Worm (Caenorhabditis elegans) whole organism, L1 larva: ENCODE results near the gene fbxa-214.

Experiments used
- C04F5.9 ChIP-seq: sonication (generic microtip); optimal IDR thresholded peaks from 2 replicates; lab custom pipeline; 2016; ENCODE audit warnings: missing genetic modification characterization, missing compliant biosample characterization
- C34B4.2 ChIP-seq: sonication (generic microtip); optimal IDR thresholded peaks from 2 replicates; lab custom pipeline; 2017; ENCODE audit warnings: mild to moderate bottlenecking, missing genetic modification characterization, missing compliant biosample characterization
- F16B12.6 ChIP-seq: fragments of 150-350 bp; optimal IDR thresholded peaks from 2 replicates; lab custom pipeline; 2014; ENCODE audit warnings: missing biosample characterization, missing genetic modification characterization
- Y116A8C.19 ChIP-seq: sonication (generic microtip); optimal IDR thresholded peaks from 2 replicates; lab custom pipeline; 2016; ENCODE audit warnings: missing compliant biosample characterization, missing genetic modification characterization, borderline replicate concordance
- alr-1 ChIP-seq: fragments of 200-800 bp; sonication (Bioruptor generic); optimal IDR thresholded peaks from 2 replicates; lab custom pipeline; 2018; ENCODE audit warnings: borderline replicate concordance, mild to moderate bottlenecking, missing genetic modification characterization, missing compliant biosample characterization
- ama-1 ChIP-seq: fragments of 150-350 bp; optimal IDR thresholded peaks from 2 replicates; lab custom pipeline; 2014
- blmp-1 ChIP-seq: fragments of 150-350 bp; optimal IDR thresholded peaks from 2 replicates; lab custom pipeline; 2014; ENCODE audit warnings: missing biosample characterization, missing genetic modification characterization
- ceh-8 ChIP-seq: fragments of 200-800 bp; sonication (Bioruptor generic); optimal IDR thresholded peaks from 2 replicates; lab custom pipeline; 2018; ENCODE audit warnings: mild to moderate bottlenecking, missing genetic modification characterization, moderate library complexity, missing compliant biosample characterization
- ceh-88 ChIP-seq: fragments of 200-800 bp; sonication (Bioruptor generic); IDR thresholded peaks from 2 replicates; pipeline ENCODE4 v1.3.6; 2022; ENCODE audit warnings: missing genetic modification characterization, missing compliant biosample characterization
- ces-1 ChIP-seq: fragments of 150-350 bp; optimal IDR thresholded peaks from 2 replicates; lab custom pipeline; 2014; ENCODE audit warnings: missing biosample characterization, missing genetic modification reagents, missing genetic modification characterization
- dpl-1 ChIP-seq, 3 experiments: fragments of 150-350 bp in 2 of 3; sonication (generic microtip) in 1 of 3; optimal IDR thresholded peaks; 2 replicates each; lab custom pipeline; 2014 to 2017; ENCODE audit warnings: missing biosample characterization in 3 of 3, missing genetic modification characterization in 3 of 3, missing genetic modification reagents in 3 of 3
- dsc-1 ChIP-seq: sonication (generic microtip); optimal IDR thresholded peaks from 2 replicates; lab custom pipeline; 2016; ENCODE audit warnings: mild to moderate bottlenecking, missing genetic modification characterization, missing compliant biosample characterization
- efl-1 ChIP-seq, 4 experiments: fragments of 150-350 bp; optimal IDR thresholded peaks in 3 of 4; peaks in 1 of 4; 1 replicate in 1 of 4; 2 replicates in 3 of 4; lab custom pipeline; 2014; ENCODE audit warnings: missing biosample characterization in 2 of 4, missing genetic modification characterization in 2 of 4, missing genetic modification reagents in 2 of 4
- efl-3 ChIP-seq: fragments of 200-800 bp; sonication (Bioruptor generic); optimal IDR thresholded peaks from 2 replicates; lab custom pipeline; 2018; ENCODE audit warnings: mild to moderate bottlenecking, missing genetic modification characterization, missing compliant biosample characterization
- egl-13 ChIP-seq: sonication (generic microtip); optimal IDR thresholded peaks from 2 replicates; lab custom pipeline; 2016; ENCODE audit warnings: missing genotype, missing genetic modification reagents, missing genetic modification characterization, missing compliant biosample characterization
- egl-27 ChIP-seq, 2 experiments: fragments of 150-350 bp in 1 of 2; sonication (generic microtip); optimal IDR thresholded peaks; 3 replicates each; lab custom pipeline; 2017 to 2018; ENCODE audit warnings: missing biosample characterization in 2 of 2, missing genetic modification characterization in 2 of 2, missing genetic modification reagents in 2 of 2
- ets-5 ChIP-seq: fragments of 200-800 bp; sonication (Bioruptor generic); IDR thresholded peaks from 2 replicates; pipeline ENCODE4 v1.3.6; 2022; ENCODE audit warnings: missing genetic modification characterization, missing compliant biosample characterization
- fkh-10 ChIP-seq: sonication (generic microtip); optimal IDR thresholded peaks from 2 replicates; lab custom pipeline; 2017; ENCODE audit warnings: missing biosample characterization, missing genetic modification reagents, missing genetic modification characterization
- fkh-4 ChIP-seq: sonication (generic microtip); optimal IDR thresholded peaks from 2 replicates; lab custom pipeline; 2016; ENCODE audit warnings: missing compliant biosample characterization, missing genetic modification characterization, borderline replicate concordance
- fkh-8 ChIP-seq: sonication (generic microtip); optimal IDR thresholded peaks from 2 replicates; lab custom pipeline; 2016; ENCODE audit warnings: mild to moderate bottlenecking, missing genetic modification characterization, missing compliant biosample characterization
- fos-1 ChIP-seq: fragments of 150-350 bp; optimal IDR thresholded peaks from 2 replicates; lab custom pipeline; 2014; ENCODE audit warnings: missing biosample characterization, missing genetic modification characterization
- hlh-17 ChIP-seq: fragments of 200-800 bp; sonication (Bioruptor generic); optimal IDR thresholded peaks from 2 replicates; lab custom pipeline; 2018; ENCODE audit warnings: missing genetic modification characterization, mild to moderate bottlenecking, missing compliant biosample characterization, moderate library complexity, borderline replicate concordance
- hlh-4 ChIP-seq: sonication (generic microtip); optimal IDR thresholded peaks from 2 replicates; lab custom pipeline; 2016; ENCODE audit warnings: mild to moderate bottlenecking, missing genetic modification characterization, missing compliant biosample characterization
- irx-1 ChIP-seq: sonication (generic microtip); optimal IDR thresholded peaks from 2 replicates; lab custom pipeline; 2016; ENCODE audit warnings: missing genetic modification characterization, missing compliant biosample characterization
- isw-1 ChIP-seq: fragments of 200-800 bp; sonication (Bioruptor generic); IDR thresholded peaks from 2 replicates; pipeline ENCODE4 v1.3.6; 2022; ENCODE audit warnings: missing genetic modification characterization, missing compliant biosample characterization
- lin-13 ChIP-seq: fragments of 150-350 bp; optimal IDR thresholded peaks from 2 replicates; lab custom pipeline; 2014; ENCODE audit warnings: missing biosample characterization, missing genetic modification reagents, missing genetic modification characterization
- lin-14 ChIP-seq: fragments of 200-800 bp; sonication (Bioruptor generic); optimal IDR thresholded peaks from 2 replicates; lab custom pipeline; 2018; ENCODE audit warnings: mild to moderate bottlenecking, missing genetic modification characterization, moderate library complexity, missing compliant biosample characterization
- lin-15B ChIP-seq: fragments of 150-350 bp; sonication (generic microtip); optimal IDR thresholded peaks from 3 replicates; lab custom pipeline; 2014; ENCODE audit warnings: missing biosample characterization, missing genetic modification characterization
- lin-35 ChIP-seq, 2 experiments: fragments of 150-350 bp; optimal IDR thresholded peaks; 2 replicates each; lab custom pipeline; 2014; ENCODE audit warnings: missing biosample characterization in 2 of 2, missing genetic modification characterization in 2 of 2, missing genetic modification reagents in 2 of 2
- lir-3 ChIP-seq: sonication (generic microtip); optimal IDR thresholded peaks from 2 replicates; lab custom pipeline; 2016; ENCODE audit warnings: mild to moderate bottlenecking, missing genetic modification characterization, moderate library complexity, missing compliant biosample characterization; ENCODE audit not compliant: poor library complexity
- lsy-2 ChIP-seq, 2 experiments: fragments of 150-350 bp; optimal IDR thresholded peaks; 2 replicates each; lab custom pipeline; 2014; ENCODE audit warnings: missing biosample characterization in 2 of 2, missing genetic modification characterization in 2 of 2
- mab-9 ChIP-seq: fragments of 200-800 bp; sonication (Bioruptor generic); IDR thresholded peaks from 2 replicates; pipeline ENCODE4 v1.3.6; 2022; ENCODE audit warnings: missing genetic modification reagents, missing genetic modification characterization, missing compliant biosample characterization
- mef-2 ChIP-seq: fragments of 150-350 bp; optimal IDR thresholded peaks from 2 replicates; lab custom pipeline; 2014; ENCODE audit warnings: missing biosample characterization, missing genetic modification characterization
- mep-1 ChIP-seq: fragments of 150-350 bp; optimal IDR thresholded peaks from 2 replicates; lab custom pipeline; 2014; ENCODE audit warnings: missing biosample characterization, missing genetic modification characterization
- nhr-11 ChIP-seq: fragments of 150-350 bp; optimal IDR thresholded peaks from 2 replicates; lab custom pipeline; 2014; ENCODE audit warnings: missing biosample characterization, missing genetic modification characterization
- nhr-12 ChIP-seq: sonication (generic microtip); optimal IDR thresholded peaks from 2 replicates; lab custom pipeline; 2017; ENCODE audit warnings: missing biosample characterization, missing genetic modification characterization
- nhr-237 ChIP-seq: fragments of 150-350 bp; optimal IDR thresholded peaks from 2 replicates; lab custom pipeline; 2014; ENCODE audit warnings: missing biosample characterization, missing genetic modification characterization
- nhr-28 ChIP-seq: fragments of 150-350 bp; optimal IDR thresholded peaks from 2 replicates; lab custom pipeline; 2014; ENCODE audit warnings: missing biosample characterization, missing genetic modification characterization
- nhr-71 ChIP-seq: sonication (generic microtip); optimal IDR thresholded peaks from 2 replicates; lab custom pipeline; 2016; ENCODE audit warnings: mild to moderate bottlenecking, missing genetic modification characterization, moderate library complexity, missing compliant biosample characterization
- nhr-76 ChIP-seq: sonication (generic microtip); optimal IDR thresholded peaks from 2 replicates; lab custom pipeline; 2017; ENCODE audit warnings: missing biosample characterization, missing genetic modification characterization
- nhr-85 ChIP-seq: sonication (generic microtip); peaks from one replicate; lab custom pipeline; 2016; ENCODE audit warnings: missing genetic modification characterization, inconsistent platforms, missing compliant biosample characterization
- nhr-90 ChIP-seq: sonication (generic microtip); optimal IDR thresholded peaks from 2 replicates; lab custom pipeline; 2016; ENCODE audit warnings: mild to moderate bottlenecking, missing genetic modification characterization, missing compliant biosample characterization; ENCODE audit not compliant: poor library complexity
- rnt-1 ChIP-seq: sonication (generic microtip); optimal IDR thresholded peaks from 2 replicates; lab custom pipeline; 2016; ENCODE audit warnings: mild to moderate bottlenecking, missing genetic modification characterization, moderate library complexity, missing compliant biosample characterization
- skn-1 ChIP-seq: fragments of 150-350 bp; optimal IDR thresholded peaks from 2 replicates; lab custom pipeline; 2014; ENCODE audit warnings: missing biosample characterization, missing genetic modification characterization
- snu-23 ChIP-seq: sonication (generic microtip); optimal IDR thresholded peaks from 2 replicates; lab custom pipeline; 2016; ENCODE audit warnings: missing genetic modification characterization, missing compliant biosample characterization
- sup-37 ChIP-seq: fragments of 200-800 bp; sonication (Bioruptor generic); optimal IDR thresholded peaks from 2 replicates; lab custom pipeline; 2018; ENCODE audit warnings: mild to moderate bottlenecking, missing genetic modification characterization, missing compliant biosample characterization
- swsn-7 ChIP-seq: sonication (generic microtip); optimal IDR thresholded peaks from 2 replicates; lab custom pipeline; 2016; ENCODE audit warnings: missing genetic modification characterization, missing compliant biosample characterization
- unc-130 ChIP-seq: fragments of 150-350 bp; optimal IDR thresholded peaks from 2 replicates; lab custom pipeline; 2017; ENCODE audit warnings: missing biosample characterization, missing genetic modification characterization, inconsistent platforms
- unc-30 ChIP-seq: sonication (generic microtip); optimal IDR thresholded peaks from 2 replicates; lab custom pipeline; 2017; ENCODE audit warnings: missing biosample characterization, missing genetic modification characterization
- unc-62 ChIP-seq: fragments of 150-350 bp; optimal IDR thresholded peaks from 2 replicates; lab custom pipeline; 2014; ENCODE audit warnings: missing biosample characterization, missing genetic modification reagents, missing genetic modification characterization
- vab-15 ChIP-seq: sonication (generic microtip); optimal IDR thresholded peaks from 2 replicates; lab custom pipeline; 2017; ENCODE audit warnings: missing genotype, mild to moderate bottlenecking, missing genetic modification characterization, missing compliant biosample characterization
- xbp-1 ChIP-seq: sonication (generic microtip); optimal IDR thresholded peaks from 2 replicates; lab custom pipeline; 2016; ENCODE audit warnings: missing genetic modification characterization, missing compliant biosample characterization
- ztf-4 ChIP-seq: fragments of 150-350 bp; optimal IDR thresholded peaks from 2 replicates; lab custom pipeline; 2014; ENCODE audit warnings: missing biosample characterization, missing genetic modification characterization

Gene fbxa-214

DNA sequence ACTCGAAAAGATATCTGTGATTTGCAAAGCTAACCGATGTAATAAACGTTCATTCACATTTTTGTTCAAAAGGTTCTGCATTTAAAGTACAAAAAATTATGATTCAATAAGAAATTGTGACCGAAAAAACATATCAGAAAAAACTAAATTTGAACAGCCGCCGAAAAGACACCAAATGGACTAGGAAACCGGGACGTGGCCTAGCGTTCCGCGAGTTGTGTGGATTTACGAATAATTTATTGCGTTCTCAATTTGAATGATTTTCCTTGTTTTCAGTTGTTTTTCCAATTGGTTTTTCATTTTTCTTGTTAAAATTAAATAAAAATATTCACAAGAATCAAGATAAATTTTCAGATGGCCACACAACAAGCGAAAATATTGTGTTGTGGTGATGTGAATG, 37.6 kb upstream of the fbxa-214 start, which contains the start of gene cwf-19L1:
TSS of gene cwf-19L1 (plus strand) at position 355 of the 400 bp plus-strand sequence.
- TF ChIP-seq mef-2 (tag; lab: Kevin White, UChicago) (no peak), egl-13 (tag; lab: Kevin White, UChicago) (peak; percentile 68), skn-1 (tag; lab: Kevin White, UChicago) (peak; percentile 52), hlh-17 (GFP tag; lab: Kevin White, UChicago) (no peak), efl-1 (optimal IDR thresholded peaks at IDR 0.05; lab: Kevin White, UChicago) (peak; percentile 92 to 95), efl-1 (GFP tag; optimal IDR thresholded peaks at IDR 0.05 in 1 of 2; lab: Kevin White, UChicago) (peak; percentile 94 to 99), mab-9 (GFP tag; lab: Robert Waterston, UW) (peak; percentile 54), snu-23 (GFP tag; lab: Kevin White, UChicago) (peak; percentile 75), vab-15 (tag; lab: Kevin White, UChicago) (no peak), egl-27 (tag; optimal IDR thresholded peaks at IDR 0.05; lab: Kevin White, UChicago) (no peak), nhr-76 (no peak), nhr-85 (tag; lab: Kevin White, UChicago) (peak; percentile 88), lin-13 (GFP tag; lab: Kevin White, UChicago) (no peak), fkh-4 (tag; lab: Kevin White, UChicago) (peak; percentile 74), efl-3 (GFP tag; lab: Kevin White, UChicago) (no peak), lin-14 (peak; percentile 81), fkh-10 (GFP tag; lab: Kevin White, UChicago) (no peak), nhr-90 (tag; lab: Kevin White, UChicago) (peak; percentile 79), nhr-71 (peak; percentile 79), lir-3 (peak; percentile 91), ets-5 (no peak), mep-1 (tag; lab: Kevin White, UChicago) (peak; percentile 53), alr-1 (tag; lab: Kevin White, UChicago) (no peak), sup-37 (GFP tag; lab: Kevin White, UChicago) (no peak), ceh-88 (GFP tag; lab: Robert Waterston, UW) (no peak), nhr-237 (tag; lab: Kevin White, UChicago) (no peak), isw-1 (GFP tag; lab: Robert Waterston, UW) (peak; percentile 62), irx-1 (peak; percentile 77), dpl-1 (GFP tag; optimal IDR thresholded peaks at IDR 0.05; lab: Kevin White, UChicago) (peak; percentile 89 to 94 (median 93)), rnt-1 (tag; lab: Kevin White, UChicago) (peak; percentile 96), ama-1 (lab: Kevin White, UChicago) (peak; percentile 32), nhr-12 (tag; lab: Kevin White, UChicago) (no peak), blmp-1 (tag; lab: Kevin White, UChicago) (peak; percentile 61), ces-1 (no peak), lin-35 (GFP tag; optimal IDR thresholded peaks at IDR 0.05; lab: Kevin White, UChicago) (peak; percentile 95 to 96), fos-1 (tag; lab: Kevin White, UChicago) (no peak), swsn-7 (tag; lab: Kevin White, UChicago) (peak; percentile 68), xbp-1 (tag; lab: Kevin White, UChicago) (peak; percentile 99), C34B4.2 (tag; lab: Kevin White, UChicago) (no peak), nhr-28 (tag; lab: Kevin White, UChicago) (no peak), nhr-11 (tag; lab: Kevin White, UChicago) (no peak), F16B12.6 (tag; lab: Kevin White, UChicago) (peak; percentile 43), ceh-8 (no peak), lin-15B (tag; lab: Kevin White, UChicago) (peak; percentile 63), fkh-8 (tag; lab: Kevin White, UChicago) (peak; percentile 48), hlh-4 (tag; lab: Kevin White, UChicago) (no peak), Y116A8C.19 (tag; lab: Kevin White, UChicago) (no peak), ztf-4 (peak; percentile 26), lsy-2 (tag; optimal IDR thresholded peaks at IDR 0.05; lab: Kevin White, UChicago) (peak; percentile 71 to 78), unc-130 (peak; percentile 76), unc-30 (tag; lab: Kevin White, UChicago) (no peak), unc-62 (GFP tag; lab: Kevin White, UChicago) (no peak), C04F5.9 (tag; lab: Kevin White, UChicago) (peak; percentile 40), dsc-1 (tag; lab: Kevin White, UChicago) (peak; percentile 80)
